Fruit fly (Drosophila melanogaster): Measurements from ENCODE around the gene CG2059.
A peak's percentile ranks its signal among the peaks of the same experiment; 100 is the strongest.

DNA sequence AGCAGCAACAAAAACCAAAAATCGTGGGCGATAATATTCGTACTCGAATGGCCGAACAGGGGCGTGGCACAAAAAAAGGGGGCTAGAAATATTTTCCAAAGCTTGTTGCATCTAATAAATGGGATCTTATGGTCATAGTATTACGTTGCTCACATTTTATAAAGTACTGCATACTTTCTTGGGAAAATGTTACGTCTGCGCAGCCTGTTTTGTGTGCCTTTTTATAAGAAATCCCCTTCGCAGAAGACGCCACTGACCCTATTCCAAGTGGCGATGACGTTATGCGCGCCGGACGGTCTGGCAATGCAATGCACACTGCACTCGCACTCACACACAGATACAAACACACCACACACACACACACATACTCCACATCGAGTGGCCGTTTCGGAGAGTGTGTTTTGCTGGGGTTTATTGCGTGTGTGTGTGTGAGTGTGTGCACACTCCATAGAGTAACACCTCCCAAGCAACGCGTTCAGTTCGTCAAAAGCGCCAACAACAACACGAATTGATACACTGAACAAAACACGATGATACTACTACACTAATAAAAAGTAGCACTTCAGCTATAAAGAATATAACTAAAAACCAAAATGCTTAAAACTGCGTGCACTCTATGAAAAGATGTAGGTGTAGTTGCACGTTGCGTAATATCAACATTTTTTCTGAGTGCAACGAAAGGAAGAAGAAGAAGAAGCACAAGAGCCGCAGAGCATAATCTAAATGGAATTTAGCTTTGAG lies 7.1 kb downstream of the CG2059 start:
- TF ChIP-seq CG9948 (tag; optimal IDR thresholded peaks at IDR 0.05) (peak; percentile 85), Pif1B (GFP tag; optimal IDR thresholded peaks at IDR 0.05) (peak; percentile 86), Pif1A (GFP tag; optimal IDR thresholded peaks at IDR 0.05) (peak; percentile 84), CG10348 (GFP tag; IDR thresholded peaks at IDR 0.05) (peak; percentile 71), CG17806 (tag; optimal IDR thresholded peaks at IDR 0.05) (peak; percentile 90), CG12605 (GFP tag; IDR thresholded peaks at IDR 0.05) (peak; percentile 85), gl (tag; optimal IDR thresholded peaks at IDR 0.05) (peak; percentile 80)

Measured in whole organism, pupa.